Worm (Caenorhabditis elegans) whole organism, late embryonic: Measurements from ENCODE around the gene F26F4.5.
A peak's percentile ranks its signal among the peaks of the same experiment; 100 is the strongest.

Source experiments
- C08G9.2 ChIP-seq: sonication (generic microtip); optimal IDR thresholded peaks from 2 replicates; lab custom pipeline; 2016; ENCODE audit warnings: mild to moderate bottlenecking, missing genetic modification characterization, moderate library complexity, missing compliant biosample characterization
- K02D7.2 ChIP-seq: sonication (generic microtip); optimal IDR thresholded peaks from 2 replicates; lab custom pipeline; 2017; ENCODE audit warnings: mild to moderate bottlenecking, missing genetic modification characterization, missing compliant biosample characterization
- K09A11.1 ChIP-seq: sonication (generic microtip); optimal IDR thresholded peaks from 2 replicates; lab custom pipeline; 2017; ENCODE audit warnings: antibody characterized with exemption, mild to moderate bottlenecking, missing genetic modification characterization, missing compliant biosample characterization; ENCODE audit not compliant: insufficient read depth
- Y22D7AL.16 ChIP-seq: sonication (generic microtip); optimal IDR thresholded peaks from 2 replicates; lab custom pipeline; 2016; ENCODE audit warnings: missing genetic modification characterization, missing compliant biosample characterization
- ahr-1 ChIP-seq: sonication (generic microtip); optimal IDR thresholded peaks from 2 replicates; lab custom pipeline; 2016; ENCODE audit warnings: missing genetic modification characterization, missing compliant biosample characterization
- ama-1 ChIP-seq: fragments of 150-350 bp; optimal IDR thresholded peaks from 2 replicates; lab custom pipeline; 2014
- ceh-18 ChIP-seq: sonication (generic microtip); optimal IDR thresholded peaks from 2 replicates; lab custom pipeline; 2016; ENCODE audit warnings: missing genetic modification characterization, missing compliant biosample characterization
- ceh-19 ChIP-seq: fragments of 200-800 bp; sonication (Bioruptor generic); optimal IDR thresholded peaks from 2 replicates; lab custom pipeline; 2018; ENCODE audit warnings: mild to moderate bottlenecking, missing genetic modification characterization, missing compliant biosample characterization
- ceh-22 ChIP-seq: sonication (generic microtip); optimal IDR thresholded peaks from 2 replicates; lab custom pipeline; 2017; ENCODE audit warnings: missing biosample characterization, missing genetic modification characterization
- ceh-30 ChIP-seq: fragments of 150-350 bp; optimal IDR thresholded peaks from 2 replicates; lab custom pipeline; 2014; ENCODE audit warnings: missing biosample characterization, missing genetic modification characterization
- ceh-31 ChIP-seq: sonication (generic microtip); optimal IDR thresholded peaks from 2 replicates; lab custom pipeline; 2016; ENCODE audit warnings: missing genetic modification characterization, missing compliant biosample characterization
- ceh-45 ChIP-seq: fragments of 200-800 bp; sonication (Bioruptor generic); IDR thresholded peaks from 2 replicates; pipeline ENCODE4 v1.3.6; 2022; ENCODE audit warnings: missing genetic modification reagents, missing genetic modification characterization, missing compliant biosample characterization
- ceh-6 ChIP-seq: fragments of 200-800 bp; sonication (Bioruptor generic); optimal IDR thresholded peaks from 2 replicates; lab custom pipeline; 2018; ENCODE audit warnings: mild to moderate bottlenecking, missing genetic modification characterization, missing compliant biosample characterization
- ceh-9 ChIP-seq: sonication (generic microtip); optimal IDR thresholded peaks from 2 replicates; lab custom pipeline; 2016; ENCODE audit warnings: mild to moderate bottlenecking, missing genetic modification characterization, inconsistent platforms, missing compliant biosample characterization
- che-1 ChIP-seq: sonication (generic microtip); optimal IDR thresholded peaks from 2 replicates; lab custom pipeline; 2016; ENCODE audit warnings: mild to moderate bottlenecking, missing genetic modification characterization, missing compliant biosample characterization
- dmd-4 ChIP-seq: sonication (generic microtip); optimal IDR thresholded peaks from 2 replicates; lab custom pipeline; 2016; ENCODE audit warnings: borderline replicate concordance, missing genetic modification characterization, missing compliant biosample characterization
- dve-1 ChIP-seq: sonication (generic microtip); optimal IDR thresholded peaks from 2 replicates; lab custom pipeline; 2017; ENCODE audit warnings: antibody characterized with exemption, mild to moderate bottlenecking, missing genetic modification characterization, missing compliant biosample characterization
- elt-2 ChIP-seq: sonication (generic microtip); optimal IDR thresholded peaks from 2 replicates; lab custom pipeline; 2016; ENCODE audit warnings: missing genetic modification reagents, missing genetic modification characterization, missing compliant biosample characterization
- elt-4 ChIP-seq: sonication (generic microtip); optimal IDR thresholded peaks from 2 replicates; lab custom pipeline; 2016; ENCODE audit warnings: missing genetic modification characterization, missing compliant biosample characterization
- ets-4 ChIP-seq: sonication (generic microtip); optimal IDR thresholded peaks from 2 replicates; lab custom pipeline; 2016; ENCODE audit warnings: missing genetic modification characterization, missing compliant biosample characterization
- fkh-10 ChIP-seq: fragments of 150-350 bp; optimal IDR thresholded peaks from 2 replicates; lab custom pipeline; 2014; ENCODE audit warnings: missing biosample characterization, missing genetic modification reagents, missing genetic modification characterization
- fkh-6 ChIP-seq: sonication (generic microtip); optimal IDR thresholded peaks from 2 replicates; lab custom pipeline; 2016; ENCODE audit warnings: missing genetic modification characterization, missing compliant biosample characterization
- gmeb-2 ChIP-seq: sonication (generic microtip); optimal IDR thresholded peaks from 2 replicates; lab custom pipeline; 2016; ENCODE audit warnings: missing genetic modification characterization, inconsistent platforms, missing compliant biosample characterization
- hlh-13 ChIP-seq: fragments of 200-800 bp; sonication (Bioruptor generic); optimal IDR thresholded peaks from 2 replicates; lab custom pipeline; 2018; ENCODE audit warnings: mild to moderate bottlenecking, missing genetic modification characterization, missing compliant biosample characterization
- hlh-15 ChIP-seq: sonication (generic microtip); optimal IDR thresholded peaks from 2 replicates; lab custom pipeline; 2016; ENCODE audit warnings: missing genetic modification characterization, missing compliant biosample characterization
- hlh-30 ChIP-seq: sonication (generic microtip); optimal IDR thresholded peaks from 2 replicates; lab custom pipeline; 2017; ENCODE audit warnings: antibody characterized with exemption, missing genetic modification characterization, missing compliant biosample characterization; ENCODE audit not compliant: insufficient read depth
- hlh-8 ChIP-seq: sonication (generic microtip); optimal IDR thresholded peaks from 2 replicates; lab custom pipeline; 2016; ENCODE audit warnings: missing genotype, missing genetic modification characterization, missing compliant biosample characterization
- lim-6 ChIP-seq: sonication (generic microtip); optimal IDR thresholded peaks from 2 replicates; lab custom pipeline; 2016; ENCODE audit warnings: missing genetic modification characterization, missing compliant biosample characterization
- lin-11 ChIP-seq: fragments of 200-800 bp; sonication (Bioruptor generic); optimal IDR thresholded peaks from 2 replicates; lab custom pipeline; 2018; ENCODE audit warnings: mild to moderate bottlenecking, missing genetic modification characterization, missing compliant biosample characterization
- madf-2 ChIP-seq: sonication (generic microtip); optimal IDR thresholded peaks from 2 replicates; lab custom pipeline; 2017; ENCODE audit warnings: missing genetic modification characterization, missing compliant biosample characterization
- mec-3 ChIP-seq: sonication (generic microtip); optimal IDR thresholded peaks from 2 replicates; lab custom pipeline; 2016; ENCODE audit warnings: borderline replicate concordance, missing genetic modification characterization, missing compliant biosample characterization
- nfya-1 ChIP-seq: sonication (generic microtip); optimal IDR thresholded peaks from 2 replicates; lab custom pipeline; 2017; ENCODE audit warnings: missing genetic modification characterization, mild to moderate bottlenecking, missing compliant biosample characterization, antibody characterized with exemption, moderate library complexity
- nhr-11 ChIP-seq: fragments of 150-350 bp; optimal IDR thresholded peaks from 2 replicates; lab custom pipeline; 2014; ENCODE audit warnings: missing biosample characterization, missing genetic modification characterization
- odd-2 ChIP-seq: sonication (generic microtip); optimal IDR thresholded peaks from 2 replicates; lab custom pipeline; 2017; ENCODE audit warnings: antibody characterized with exemption, mild to moderate bottlenecking, missing genetic modification characterization, missing compliant biosample characterization
- pag-3 ChIP-seq: sonication (generic microtip); optimal IDR thresholded peaks from 2 replicates; lab custom pipeline; 2016; ENCODE audit warnings: missing compliant biosample characterization, missing genetic modification characterization, borderline replicate concordance
- pat-9 ChIP-seq: fragments of 200-800 bp; sonication (Bioruptor generic); optimal IDR thresholded peaks from 2 replicates; lab custom pipeline; 2018; ENCODE audit warnings: mild to moderate bottlenecking, missing genetic modification characterization, moderate library complexity, missing compliant biosample characterization
- pax-1 ChIP-seq: fragments of 150-350 bp; optimal IDR thresholded peaks from 2 replicates; lab custom pipeline; 2014; ENCODE audit warnings: missing biosample characterization, missing genetic modification characterization
- pha-2 ChIP-seq: sonication (generic microtip); optimal IDR thresholded peaks from 2 replicates; lab custom pipeline; 2017; ENCODE audit warnings: mild to moderate bottlenecking, missing genetic modification characterization, missing compliant biosample characterization
- pha-4 ChIP-seq: fragments of 150-350 bp; optimal IDR thresholded peaks from 2 replicates; lab custom pipeline; 2018; ENCODE audit warnings: missing biosample characterization, missing genetic modification reagents, missing genetic modification characterization
- pqm-1 ChIP-seq: sonication (generic microtip); optimal IDR thresholded peaks from 2 replicates; lab custom pipeline; 2016; ENCODE audit warnings: missing genetic modification characterization, missing compliant biosample characterization
- pros-1 ChIP-seq: fragments of 150-350 bp; optimal IDR thresholded peaks from 2 replicates; lab custom pipeline; 2014; ENCODE audit warnings: missing biosample characterization, missing genetic modification reagents, missing genetic modification characterization
- rnt-1 ChIP-seq: sonication (generic microtip); optimal IDR thresholded peaks from 2 replicates; lab custom pipeline; 2016; ENCODE audit warnings: missing genetic modification characterization, missing compliant biosample characterization
- sox-2 ChIP-seq: fragments of 200-800 bp; sonication (Bioruptor generic); IDR thresholded peaks from 2 replicates; pipeline ENCODE4 v1.3.6; 2022; ENCODE audit warnings: missing genetic modification reagents, missing genetic modification characterization, missing compliant biosample characterization
- sox-4 ChIP-seq: sonication (generic microtip); optimal IDR thresholded peaks from 2 replicates; lab custom pipeline; 2017; ENCODE audit warnings: mild to moderate bottlenecking, missing genetic modification characterization, inconsistent platforms, missing compliant biosample characterization
- syd-9 ChIP-seq: sonication (generic microtip); optimal IDR thresholded peaks from 2 replicates; lab custom pipeline; 2016; ENCODE audit warnings: mild to moderate bottlenecking, missing genetic modification characterization, moderate library complexity, missing compliant biosample characterization
- tbx-2 ChIP-seq: sonication (generic microtip); optimal IDR thresholded peaks from 2 replicates; lab custom pipeline; 2016; ENCODE audit warnings: missing genetic modification characterization, missing compliant biosample characterization
- tbx-7 ChIP-seq: sonication (generic microtip); optimal IDR thresholded peaks from 2 replicates; lab custom pipeline; 2016; ENCODE audit warnings: missing genotype, missing genetic modification characterization, missing compliant biosample characterization
- unc-55 ChIP-seq: sonication (generic microtip); optimal IDR thresholded peaks from 2 replicates; lab custom pipeline; 2017; ENCODE audit warnings: missing biosample characterization, missing genetic modification reagents, missing genetic modification characterization
- ztf-16 ChIP-seq: sonication (generic microtip); optimal IDR thresholded peaks from 2 replicates; lab custom pipeline; 2017; ENCODE audit warnings: missing genetic modification characterization, missing compliant biosample characterization

The F26F4.5 gene

ce11 chrIII:4906896-4907295 is 15.8 kb upstream of the F26F4.5 start, which contains the start of gene rom-1:
TSS of gene rom-1 (plus strand) at chrIII:4907196.
- TF ChIP-seq ceh-30 (tag; lab: Kevin White, UChicago) (no peak), sox-4 (tag; lab: Kevin White, UChicago) (no peak), ceh-31 (no peak), pha-4 (tag; lab: Kevin White, UChicago) (no peak)

- TF ChIP-seq elt-2 (peak; percentile 43), pha-2 (tag; lab: Kevin White, UChicago) (no peak), nhr-11 (tag; lab: Kevin White, UChicago) (no peak)
These were observed 15.3 kb upstream of the F26F4.5 start for ce11 chrIII:4906365-4906764.

ce11 chrIII:4905405-4905804 is 14.4 kb upstream of the F26F4.5 start, which contains the start of gene F26F4.8:
TSS of gene F26F4.8 (minus strand) at chrIII:4905473.
- TF ChIP-seq ztf-16 (peak; percentile 1), ceh-30 (tag; lab: Kevin White, UChicago) (no peak), hlh-15 (tag; lab: Kevin White, UChicago) (no peak), ceh-9 (no peak), che-1 (no peak), syd-9 (tag; lab: Kevin White, UChicago) (no peak), fkh-10 (GFP tag; lab: Kevin White, UChicago) (no peak), sox-2 (GFP tag; lab: Robert Waterston, UW) (no peak), pqm-1 (no peak), pat-9 (tag; lab: Kevin White, UChicago) (no peak), K09A11.1 (no peak), dve-1 (tag; lab: Kevin White, UChicago) (no peak), pros-1 (no peak), hlh-8 (tag; lab: Kevin White, UChicago) (peak; percentile 89), lim-6 (tag; lab: Kevin White, UChicago) (peak; percentile 43), pha-4 (tag; lab: Kevin White, UChicago) (no peak), rnt-1 (tag; lab: Kevin White, UChicago) (peak; percentile 46), C08G9.2 (tag; lab: Kevin White, UChicago) (peak; percentile 90), K02D7.2 (tag; lab: Kevin White, UChicago) (no peak), hlh-13 (GFP tag; lab: Kevin White, UChicago) (no peak), pag-3 (tag; lab: Kevin White, UChicago) (no peak), ceh-31 (peak; percentile 92), ets-4 (tag; lab: Kevin White, UChicago) (peak; percentile 88), hlh-30 (tag; lab: Kevin White, UChicago) (no peak), lin-11 (tag; lab: Kevin White, UChicago) (no peak), ahr-1 (peak; percentile 24), ceh-45 (GFP tag; lab: Robert Waterston, UW) (no peak), odd-2 (tag; lab: Kevin White, UChicago) (no peak), mec-3 (peak; percentile 79), gmeb-2 (tag; lab: Kevin White, UChicago) (no peak), elt-2 (peak; percentile 62), elt-4 (tag; lab: Kevin White, UChicago) (no peak), ama-1 (lab: Kevin White, UChicago) (no peak), ceh-22 (tag; lab: Kevin White, UChicago) (no peak), pha-2 (tag; lab: Kevin White, UChicago) (no peak), sox-4 (tag; lab: Kevin White, UChicago) (no peak), unc-55 (GFP tag; lab: Kevin White, UChicago) (no peak), nfya-1 (tag; lab: Kevin White, UChicago) (no peak), tbx-2 (tag; lab: Kevin White, UChicago) (peak; percentile 85), fkh-6 (tag; lab: Kevin White, UChicago) (peak; percentile 40), ceh-6 (GFP tag; lab: Kevin White, UChicago) (no peak), ceh-18 (tag; lab: Kevin White, UChicago) (peak; percentile 6), tbx-7 (tag; lab: Kevin White, UChicago) (peak; percentile 85), ceh-19 (GFP tag; lab: Kevin White, UChicago) (no peak), madf-2 (tag; lab: Kevin White, UChicago) (no peak), pax-1 (tag; lab: Kevin White, UChicago) (no peak), Y22D7AL.16 (tag; lab: Kevin White, UChicago) (no peak), dmd-4 (tag; lab: Kevin White, UChicago) (no peak)
